Fruit fly (Drosophila melanogaster) whole organism, prepupa: ENCODE results near the gene Cpr66D.

ENCODE experiments used
- CG11762 ChIP-seq: fragments of 200-800 bp; sonication (Bioruptor generic); optimal IDR thresholded peaks from 3 replicates; lab custom pipeline; 2016; ENCODE audit warnings: missing biosample characterization, missing genetic modification characterization; ENCODE audit not compliant: insufficient read depth
- CG16779 ChIP-seq: fragments of 200-800 bp; sonication (Bioruptor generic); optimal IDR thresholded peaks from 3 replicates; lab custom pipeline; 2017; ENCODE audit warnings: missing biosample characterization, mild to moderate bottlenecking, missing genetic modification characterization
- CG4318 ChIP-seq: fragments of 200-800 bp; sonication (Bioruptor generic); optimal IDR thresholded peaks from 3 replicates; lab custom pipeline; 2017; ENCODE audit warnings: missing biosample characterization, mild to moderate bottlenecking, missing genetic modification characterization
- CG6163 ChIP-seq: fragments of 200-800 bp; sonication (Bioruptor generic); IDR thresholded peaks from 3 replicates; pipeline ENCODE4 v1.3.6; 2022; ENCODE audit warnings: missing biosample characterization, missing genetic modification characterization
- CG8632 ChIP-seq: fragments of 200-800 bp; sonication (Bioruptor generic); optimal IDR thresholded peaks from 3 replicates; lab custom pipeline; 2016; ENCODE audit warnings: missing biosample characterization, missing genetic modification characterization
- Hr39 ChIP-seq: fragments of 200-800 bp; sonication (Bioruptor generic); optimal IDR thresholded peaks from 2 replicates; lab custom pipeline; 2016; ENCODE audit warnings: missing biosample characterization, missing genetic modification characterization
- fd59A ChIP-seq: fragments of 200-800 bp; sonication (Bioruptor generic); optimal IDR thresholded peaks from 2 replicates; lab custom pipeline; 2017; ENCODE audit warnings: missing biosample characterization, mild to moderate bottlenecking, missing genetic modification characterization, missing genetic modification reagents
- svp ChIP-seq: fragments of 200-800 bp; sonication (Bioruptor generic); peaks from one replicate; lab custom pipeline; 2016; ENCODE audit warnings: missing biosample characterization, missing genetic modification characterization

dm6 chr3L:8641049-8641448, 810 bp downstream of the Cpr66D start:
- TF ChIP-seq CG6163 (no peak), svp (GFP tag; lab: Kevin White, UChicago) (peak; percentile 56), CG4318 (GFP tag; lab: Kevin White, UChicago) (peak; percentile 30), CG16779 (tag; lab: Kevin White, UChicago) (no peak), CG11762 (GFP tag; lab: Kevin White, UChicago) (no peak), CG8632 (no peak), Hr39 (no peak), fd59A (GFP tag; lab: Kevin White, UChicago) (no peak)
